Worm (Caenorhabditis elegans): ENCODE data around the gene Y17G9B.8.

ce11 chrIV:4745422-4745821 is 13.2 kb downstream of the Y17G9B.8 start, which contains the start of gene timm-17B.1:
- TF ChIP-seq nhr-11 (tag; optimal IDR thresholded peaks at IDR 0.05) = peak; percentile 51
- no peak for TF ChIP-seq unc-130 (tag; optimal IDR thresholded peaks at IDR 0.05)
- TF ChIP-seq nhr-237 (tag; optimal IDR thresholded peaks at IDR 0.05) = no peak
- no peak for TF ChIP-seq nhr-76 (tag; optimal IDR thresholded peaks at IDR 0.05)

Measured in whole organism, L1 larva.